Fruit fly (Drosophila melanogaster): ENCODE measurements around the gene brwl.
A peak's percentile ranks its signal among the peaks of the same experiment; 100 is the strongest.

brwl gene

dm6 chr2L:9568360-9569088 is at the start of gene brwl (continued):
- peak; percentile 99 for TF ChIP-seq CG8290 (GFP tag; optimal IDR thresholded peaks at IDR 0.05)
- peak; percentile 92 to 93 for TF ChIP-seq CG8290 (tag; optimal IDR thresholded peaks at IDR 0.05)
- TF ChIP-seq CG1647 (GFP tag; optimal IDR thresholded peaks at IDR 0.05): peak; percentile 97
- TF ChIP-seq schlank (tag; optimal IDR thresholded peaks at IDR 0.05): peak; percentile 92
- TF ChIP-seq ranshi (GFP tag; IDR thresholded peaks at IDR 0.05): peak; percentile 98
- peak; percentile 99 for TF ChIP-seq CG6854 (GFP tag; optimal IDR thresholded peaks at IDR 0.05)
- peak; percentile 99 for TF ChIP-seq CG18599 (GFP tag; optimal IDR thresholded peaks at IDR 0.05)
- TF ChIP-seq ab (GFP tag; optimal IDR thresholded peaks at IDR 0.05): peak; percentile 91
- peak; percentile 97 for TF ChIP-seq CG2889 (GFP tag; IDR thresholded peaks at IDR 0.05)
- peak; percentile 98 for TF ChIP-seq ATbp (GFP tag; optimal IDR thresholded peaks at IDR 0.05)
- peak; percentile 89 for TF ChIP-seq chinmo (GFP tag; IDR thresholded peaks at IDR 0.05; ENCODE audit: partially characterized antibody)
- peak; percentile 98 for TF ChIP-seq cwo (GFP tag; optimal IDR thresholded peaks at IDR 0.05)
- no peak for TF ChIP-seq hth (optimal IDR thresholded peaks at IDR 0.05)
- peak; percentile 99 for TF ChIP-seq fd96Cb (tag; optimal IDR thresholded peaks at IDR 0.05)
- TF ChIP-seq Doc2 (GFP tag; IDR thresholded peaks at IDR 0.05): peak; percentile 93
- TF ChIP-seq CG8478 (optimal IDR thresholded peaks at IDR 0.05): peak; percentile 93
- TF ChIP-seq nom (GFP tag; optimal IDR thresholded peaks at IDR 0.05): peak; percentile 93
- TF ChIP-seq sens-2 (GFP tag; IDR thresholded peaks at IDR 0.05): peak; percentile 95
- TF ChIP-seq pita (GFP tag; optimal IDR thresholded peaks at IDR 0.05): no peak
- TF ChIP-seq Aef1 (GFP tag; IDR thresholded peaks at IDR 0.05): peak; percentile 98
- peak; percentile 92 for TF ChIP-seq CG11696 (GFP tag; IDR thresholded peaks at IDR 0.05)
- TF ChIP-seq CG15073 (GFP tag; optimal IDR thresholded peaks at IDR 0.05): peak; percentile 88
- TF ChIP-seq lilli (GFP tag; optimal IDR thresholded peaks at IDR 0.05): peak; percentile 99
- TF ChIP-seq CG4854 (GFP tag; optimal IDR thresholded peaks at IDR 0.05): peak; percentile 98
- peak; percentile 98 for TF ChIP-seq kay (GFP tag; optimal IDR thresholded peaks at IDR 0.05)
- TF ChIP-seq z (GFP tag; IDR thresholded peaks at IDR 0.05): peak; percentile 81; the same call in 2 of the 3 replicates
- peak; percentile 98 for TF ChIP-seq Dbx (GFP tag; IDR thresholded peaks at IDR 0.05)
- peak; percentile 99 for TF ChIP-seq Meics (GFP tag; optimal IDR thresholded peaks at IDR 0.05)
- TF ChIP-seq stwl (tag; optimal IDR thresholded peaks at IDR 0.05): peak; percentile 72
- peak; percentile 93 for TF ChIP-seq CG10565 (GFP tag; optimal IDR thresholded peaks at IDR 0.05)
- TF ChIP-seq az2 (GFP tag; optimal IDR thresholded peaks at IDR 0.05): peak; percentile 99
- peak; percentile 97 for TF ChIP-seq CG3407 (GFP tag; optimal IDR thresholded peaks at IDR 0.05)
- peak; percentile 98 for TF ChIP-seq ase (GFP tag; IDR thresholded peaks at IDR 0.05)
- peak; percentile 99 for TF ChIP-seq Rfx (GFP tag; IDR thresholded peaks at IDR 0.05)
- peak; percentile 99 for TF ChIP-seq CG12769 (tag; optimal IDR thresholded peaks at IDR 0.05)
- TF ChIP-seq CG4328 (GFP tag; optimal IDR thresholded peaks at IDR 0.05): peak; percentile 99
- peak in 1 of 2 experiments; percentile 95 for TF ChIP-seq Hr78 (GFP tag; optimal IDR thresholded peaks at IDR 0.05)
- no peak for TF ChIP-seq vnd (GFP tag; IDR thresholded peaks at IDR 0.05; ENCODE audit: partially characterized antibody)
- TF ChIP-seq Dfd (GFP tag; optimal IDR thresholded peaks at IDR 0.05): peak in 1 of 2 experiments; percentile 80
- peak; percentile 97 to 99 for TF ChIP-seq bsh (GFP tag; optimal IDR thresholded peaks at IDR 0.05)
- peak; percentile 98 for TF ChIP-seq Fer3 (tag; optimal IDR thresholded peaks at IDR 0.05)
- TF ChIP-seq da (GFP tag; optimal IDR thresholded peaks at IDR 0.05): peak; percentile 95
- peak; percentile 98 for TF ChIP-seq CG9609 (GFP tag; optimal IDR thresholded peaks at IDR 0.05)
- TF ChIP-seq Trl (optimal IDR thresholded peaks at IDR 0.05): peak; percentile 64 to 84
- TF ChIP-seq Trl (GFP tag; optimal IDR thresholded peaks at IDR 0.05): peak; percentile 98
- TF ChIP-seq croc (GFP tag; conservative IDR thresholded peaks at IDR 0.05): peak; percentile 98
- peak; percentile 98 for TF ChIP-seq CG14441 (GFP tag; IDR thresholded peaks at IDR 0.05)
- TF ChIP-seq CG16815 (GFP tag; optimal IDR thresholded peaks at IDR 0.05): peak; percentile 99
- peak; percentile 97 for TF ChIP-seq CG8944 (GFP tag; optimal IDR thresholded peaks at IDR 0.05)
- peak; percentile 51; the same call in 1 of the 2 replicates for TF ChIP-seq CG13287 (GFP tag; IDR thresholded peaks at IDR 0.05; ENCODE audit: partially characterized antibody)
